Fruit fly (Drosophila melanogaster) whole organism, embryonic: Measurements from ENCODE around the gene Ubc6.

ENCODE experiments used
- ATbp ChIP-seq: fragments of 200-800 bp; sonication (Bioruptor generic); optimal IDR thresholded peaks from 2 replicates; lab custom pipeline; 2017; ENCODE audit warnings: missing biosample characterization, mild to moderate bottlenecking, missing genetic modification characterization, missing genetic modification reagents
- Ada2b ChIP-seq: fragments of 200-800 bp; sonication (Bioruptor generic); IDR thresholded peaks from 2 replicates; pipeline ENCODE4 v1.3.6; 2022; ENCODE audit warnings: missing biosample characterization, missing genetic modification characterization
- BEAF-32 ChIP-seq: fragments of 200-800 bp; sonication (Bioruptor generic); optimal IDR thresholded peaks from 3 replicates; lab custom pipeline; 2017; ENCODE audit warnings: missing biosample characterization, missing genetic modification characterization, mild to moderate bottlenecking, moderate library complexity, missing genetic modification reagents
- Blimp-1 ChIP-seq: fragments of 200-800 bp; sonication (Bioruptor generic); optimal IDR thresholded peaks from 3 replicates; lab custom pipeline; 2018; ENCODE audit warnings: missing biosample characterization, missing genetic modification characterization, mild to moderate bottlenecking, moderate library complexity, missing genetic modification reagents
- CG10274 ChIP-seq: fragments of 200-800 bp; sonication (Bioruptor generic); optimal IDR thresholded peaks from 3 replicates; lab custom pipeline; 2017; ENCODE audit warnings: missing biosample characterization, mild to moderate bottlenecking, missing genetic modification characterization
- CG10431 ChIP-seq: fragments of 200-800 bp; sonication (Bioruptor generic); optimal IDR thresholded peaks from 3 replicates; lab custom pipeline; 2018; ENCODE audit warnings: missing biosample characterization, mild to moderate bottlenecking, missing genetic modification characterization
- CG10979 ChIP-seq: fragments of 200-800 bp; sonication (Bioruptor generic); optimal IDR thresholded peaks from 2 replicates; lab custom pipeline; 2018; ENCODE audit warnings: missing biosample characterization, mild to moderate bottlenecking, missing genetic modification characterization, moderate library complexity
- CG12659 ChIP-seq: fragments of 200-800 bp; sonication (Bioruptor generic); optimal IDR thresholded peaks from 3 replicates; lab custom pipeline; 2017; ENCODE audit warnings: mild to moderate bottlenecking, missing biosample characterization, missing genetic modification reagents, missing genetic modification characterization
- CG13775 ChIP-seq: fragments of 200-800 bp; sonication (Bioruptor generic); optimal IDR thresholded peaks from 3 replicates; lab custom pipeline; 2017; ENCODE audit warnings: missing biosample characterization, mild to moderate bottlenecking, missing genetic modification characterization
- CG14014 ChIP-seq: fragments of 200-800 bp; sonication (Bioruptor generic); IDR thresholded peaks from 2 replicates; pipeline ENCODE4 v1.3.6; 2022; ENCODE audit warnings: missing biosample characterization, missing genetic modification characterization
- CG14441 ChIP-seq: fragments of 200-800 bp; sonication (Bioruptor generic); IDR thresholded peaks from 2 replicates; pipeline ENCODE4 v1.3.6; 2022; ENCODE audit warnings: missing biosample characterization, missing genetic modification characterization
- CG16779 ChIP-seq: fragments of 200-800 bp; sonication (Bioruptor generic); IDR thresholded peaks from 2 replicates; pipeline ENCODE4 v1.3.6; 2022; ENCODE audit warnings: missing biosample characterization, missing genetic modification characterization
- CG17568 ChIP-seq: fragments of 200-800 bp; sonication (Bioruptor generic); optimal IDR thresholded peaks from 2 replicates; lab custom pipeline; 2018; ENCODE audit warnings: missing biosample characterization, mild to moderate bottlenecking, missing genetic modification characterization, moderate library complexity
- CG18011 ChIP-seq: fragments of 200-800 bp; sonication (Bioruptor generic); optimal IDR thresholded peaks from 2 replicates; lab custom pipeline; 2017; ENCODE audit warnings: missing biosample characterization, missing genetic modification characterization, mild to moderate bottlenecking, moderate library complexity, missing genotype
- CG2129 ChIP-seq: fragments of 200-800 bp; sonication (Bioruptor generic); IDR thresholded peaks from 2 replicates; pipeline ENCODE4 v1.3.6; 2022; ENCODE audit warnings: missing biosample characterization, missing genetic modification characterization; ENCODE audit not compliant: partially characterized antibody
- CG31388 ChIP-seq: fragments of 200-800 bp; sonication (Bioruptor generic); optimal IDR thresholded peaks from 2 replicates; lab custom pipeline; 2016; ENCODE audit warnings: missing biosample characterization, missing genetic modification characterization
- CG42726 ChIP-seq: fragments of 200-800 bp; sonication (Bioruptor generic); IDR thresholded peaks from 2 replicates; pipeline ENCODE4 v1.3.6; 2022; ENCODE audit warnings: missing biosample characterization, missing genetic modification characterization; ENCODE audit not compliant: partially characterized antibody
- CG6683 ChIP-seq: fragments of 200-800 bp; sonication (Bioruptor generic); optimal IDR thresholded peaks from 2 replicates; lab custom pipeline; 2017; ENCODE audit warnings: missing biosample characterization, mild to moderate bottlenecking, missing genetic modification characterization, missing genetic modification reagents
- CG7839 ChIP-seq: fragments of 200-800 bp; sonication (Bioruptor generic); optimal IDR thresholded peaks from 3 replicates; lab custom pipeline; 2018; ENCODE audit warnings: missing biosample characterization, mild to moderate bottlenecking, missing genetic modification characterization, moderate library complexity
- CG9932 ChIP-seq: fragments of 200-800 bp; sonication (Bioruptor generic); IDR thresholded peaks from 2 replicates; pipeline ENCODE4 v1.3.6; 2022; ENCODE audit warnings: missing biosample characterization, missing genetic modification characterization
- CkIIα-i1 ChIP-seq: fragments of 200-800 bp; sonication (Bioruptor generic); IDR thresholded peaks from 2 replicates; pipeline ENCODE4 v1.3.6; 2022; ENCODE audit warnings: missing biosample characterization, missing genetic modification characterization
- Dbx ChIP-seq: fragments of 200-800 bp; sonication (Bioruptor generic); IDR thresholded peaks from 3 replicates; pipeline ENCODE4 v1.3.6; 2022; ENCODE audit warnings: missing biosample characterization, missing genetic modification characterization
- Dek ChIP-seq: fragments of 200-800 bp; sonication (Bioruptor generic); optimal IDR thresholded peaks from 3 replicates; lab custom pipeline; 2019; ENCODE audit warnings: missing biosample characterization, mild to moderate bottlenecking, missing genetic modification characterization, moderate library complexity
- Dp ChIP-seq: fragments of 200-800 bp; sonication (Bioruptor generic); optimal IDR thresholded peaks from 2 replicates; lab custom pipeline; 2018; ENCODE audit warnings: missing biosample characterization, mild to moderate bottlenecking, missing genetic modification characterization, moderate library complexity
- Dref ChIP-seq: fragments of 200-800 bp; sonication (Bioruptor generic); IDR thresholded peaks from 2 replicates; pipeline ENCODE4 v1.3.6; 2022; ENCODE audit warnings: missing biosample characterization, missing genetic modification characterization
- E2f2 ChIP-seq: fragments of 200-800 bp; sonication (Bioruptor generic); IDR thresholded peaks from 2 replicates; pipeline ENCODE4 v1.3.6; 2022; ENCODE audit warnings: missing biosample characterization, missing genetic modification characterization
- Fer2 ChIP-seq: fragments of 200-800 bp; sonication (Bioruptor generic); optimal IDR thresholded peaks from 2 replicates; lab custom pipeline; 2018; ENCODE audit warnings: missing biosample characterization, mild to moderate bottlenecking, missing genetic modification characterization, moderate library complexity
- HLH4C ChIP-seq: fragments of 200-800 bp; sonication (Bioruptor generic); IDR thresholded peaks from 3 replicates; pipeline ENCODE4 v1.3.6; 2022; ENCODE audit warnings: missing biosample characterization, missing genetic modification characterization; ENCODE audit not compliant: partially characterized antibody
- HmgD ChIP-seq: fragments of 200-800 bp; sonication (Bioruptor generic); optimal IDR thresholded peaks from 3 replicates; lab custom pipeline; 2016; ENCODE audit warnings: missing biosample characterization, missing genetic modification characterization
- Hmr ChIP-seq: fragments of 200-800 bp; sonication (Bioruptor generic); optimal IDR thresholded peaks from 3 replicates; lab custom pipeline; 2017; ENCODE audit warnings: mild to moderate bottlenecking, missing biosample characterization, missing genetic modification reagents, missing genetic modification characterization
- Hr51 ChIP-seq, 2 experiments: fragments of 200-800 bp; sonication (Bioruptor generic); optimal IDR thresholded peaks; 2 replicates in 1 of 2; 3 replicates in 1 of 2; lab custom pipeline; 2016 to 2018; ENCODE audit warnings: missing biosample characterization in 2 of 2, missing genetic modification characterization in 2 of 2, mild to moderate bottlenecking in 1 of 2, moderate library complexity in 1 of 2
- aop ChIP-seq: fragments of 200-800 bp; sonication (Bioruptor generic); IDR thresholded peaks from 2 replicates; pipeline ENCODE4 v1.3.6; 2022; ENCODE audit warnings: missing biosample characterization, missing genetic modification characterization
- ap ChIP-seq: fragments of 200-800 bp; sonication (Bioruptor generic); IDR thresholded peaks from 2 replicates; pipeline ENCODE4 v1.3.6; 2022; ENCODE audit warnings: missing biosample characterization, missing genetic modification characterization
- btn ChIP-seq: fragments of 200-800 bp; sonication (Bioruptor generic); optimal IDR thresholded peaks from 2 replicates; lab custom pipeline; 2016; ENCODE audit warnings: missing biosample characterization, missing genetic modification characterization
- dpn ChIP-seq, 2 experiments: fragments of 200-800 bp; sonication (Bioruptor generic); optimal IDR thresholded peaks; 3 replicates each; lab custom pipeline; 2016; ENCODE audit warnings: missing biosample characterization in 2 of 2, missing genetic modification characterization in 2 of 2
- esg ChIP-seq: fragments of 200-800 bp; sonication (Bioruptor generic); conservative IDR thresholded peaks from 2 replicates; pipeline ENCODE4 v1.3.6; 2022; ENCODE audit warnings: missing biosample characterization, missing genetic modification characterization
- gro ChIP-seq: fragments of 200-800 bp; sonication (Bioruptor generic); optimal IDR thresholded peaks from 2 replicates; lab custom pipeline; 2016; ENCODE audit warnings: missing biosample characterization, missing genetic modification characterization
- hth ChIP-seq: fragments of >200 bp; optimal IDR thresholded peaks from 2 replicates; lab custom pipeline; 2017; ENCODE audit warnings: inconsistent platforms
- lilli ChIP-seq: fragments of 200-800 bp; sonication (Bioruptor generic); optimal IDR thresholded peaks from 3 replicates; lab custom pipeline; 2016; ENCODE audit warnings: missing biosample characterization, missing genetic modification characterization
- lola ChIP-seq, 3 experiments: fragments of >200 bp in 2 of 3; fragments of 200-800 bp in 1 of 3; sonication (Bioruptor generic) in 1 of 3; optimal IDR thresholded peaks; 2 replicates each; lab custom pipeline; 2017 to 2019; ENCODE audit warnings: missing biosample characterization in 3 of 3, missing genetic modification characterization in 3 of 3, mild to moderate bottlenecking in 1 of 3, moderate library complexity in 1 of 3
- pita ChIP-seq: fragments of 200-800 bp; sonication (Bioruptor generic); optimal IDR thresholded peaks from 2 replicates; lab custom pipeline; 2017; ENCODE audit warnings: missing biosample characterization, mild to moderate bottlenecking, missing genetic modification characterization
- psq ChIP-seq: fragments of 200-800 bp; sonication (Bioruptor generic); optimal IDR thresholded peaks from 2 replicates; lab custom pipeline; 2017; ENCODE audit warnings: missing biosample characterization, missing genetic modification characterization
- pzg ChIP-seq: fragments of 200-800 bp; sonication (Bioruptor generic); optimal IDR thresholded peaks from 3 replicates; lab custom pipeline; 2018; ENCODE audit warnings: missing biosample characterization, mild to moderate bottlenecking, missing genetic modification characterization, moderate library complexity
- repo ChIP-seq: fragments of 200-800 bp; sonication (Bioruptor generic); optimal IDR thresholded peaks from 2 replicates; lab custom pipeline; 2016; ENCODE audit warnings: missing biosample characterization, missing genetic modification characterization
- sima ChIP-seq: fragments of 200-800 bp; sonication (Bioruptor generic); optimal IDR thresholded peaks from 2 replicates; lab custom pipeline; 2016; ENCODE audit warnings: missing biosample characterization, missing genetic modification characterization
- slou ChIP-seq: fragments of 200-800 bp; sonication (Bioruptor generic); optimal IDR thresholded peaks from 3 replicates; lab custom pipeline; 2016; ENCODE audit warnings: missing biosample characterization, missing genetic modification characterization
- toy ChIP-seq: fragments of 200-800 bp; sonication (Bioruptor generic); IDR thresholded peaks from 2 replicates; pipeline ENCODE4 v1.3.6; 2022; ENCODE audit warnings: missing biosample characterization, missing genetic modification characterization
- twi ChIP-seq: fragments of 200-800 bp; optimal IDR thresholded peaks from 2 replicates; lab custom pipeline; 2019; ENCODE audit warnings: missing biosample characterization, mild to moderate bottlenecking, missing genetic modification characterization, moderate library complexity
- unc-4 ChIP-seq: fragments of 200-800 bp; sonication (Bioruptor generic); IDR thresholded peaks from 2 replicates; pipeline ENCODE4 v1.3.6; 2022; ENCODE audit warnings: missing biosample characterization, missing genetic modification characterization; ENCODE audit not compliant: partially characterized antibody
- wor ChIP-seq: fragments of 200-800 bp; sonication (Bioruptor generic); IDR thresholded peaks from 2 replicates; pipeline ENCODE4 v1.3.6; 2022; ENCODE audit warnings: missing biosample characterization, missing genetic modification characterization
- zf30C ChIP-seq: fragments of 200-800 bp; sonication (Bioruptor generic); optimal IDR thresholded peaks from 3 replicates; lab custom pipeline; 2018; ENCODE audit warnings: missing biosample characterization, mild to moderate bottlenecking, missing genetic modification characterization

The Ubc6 gene

DNA sequence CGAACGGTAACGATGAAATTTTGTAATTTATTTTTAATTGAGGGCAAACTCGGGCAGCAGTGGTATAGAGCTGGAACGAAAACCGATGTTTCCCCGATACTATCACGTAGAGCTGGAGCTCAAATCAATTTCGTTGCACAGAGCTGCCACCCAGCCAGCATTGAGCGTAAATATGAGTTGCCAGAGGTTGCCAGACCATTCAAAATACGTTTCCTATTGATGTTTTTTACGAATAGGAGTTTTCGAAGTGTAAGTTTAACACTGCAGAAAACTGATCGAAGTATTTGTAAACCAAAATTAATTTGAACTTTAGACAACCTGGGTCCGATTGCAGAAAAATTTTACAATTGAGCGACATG is at the start of gene Ubc6 (continued):
- TF ChIP-seq CG10431 (peak; percentile 27), lola (GFP tag; optimal IDR thresholded peaks at IDR 0.05; lab: Kevin White, UChicago) (peak in 1 of 3 experiments; percentile 13), unc-4 (GFP tag; lab: Robert Waterston, UW) (no peak), CG6683 (GFP tag; lab: Kevin White, UChicago) (peak; percentile 56), CG2129 (no peak), CG10979 (tag; lab: Kevin White, UChicago) (peak; percentile 34), pzg (GFP tag; lab: Kevin White, UChicago) (peak; percentile 99), CG12659 (peak; percentile 90), E2f2 (no peak), lilli (GFP tag; lab: Kevin White, UChicago) (peak; percentile 74), Hmr (GFP tag; lab: Kevin White, UChicago) (peak; percentile 88), ap (GFP tag; lab: Robert Waterston, UW) (no peak), Dref (GFP tag; lab: Robert Waterston, UW) (no peak), CG42726 (GFP tag; lab: Robert Waterston, UW) (no peak), CG31388 (GFP tag; lab: Kevin White, UChicago) (no peak), toy (GFP tag; lab: Robert Waterston, UW) (no peak), CG10274 (GFP tag; lab: Kevin White, UChicago) (no peak), CG7839 (tag; lab: Kevin White, UChicago) (peak; percentile 48), slou (GFP tag; lab: Kevin White, UChicago) (peak; percentile 40), psq (peak; percentile 52), CG9932 (GFP tag; lab: Robert Waterston, UW) (no peak), Dbx (no peak), sima (GFP tag; lab: Kevin White, UChicago) (no peak), pita (GFP tag; lab: Kevin White, UChicago) (no peak), ATbp (GFP tag; lab: Kevin White, UChicago) (peak; percentile 9), wor (no peak), CG18011 (GFP tag; lab: Kevin White, UChicago) (peak; percentile 12), Dp (peak; percentile 66), BEAF-32 (GFP tag; lab: Kevin White, UChicago) (peak; percentile 100), aop (GFP tag; lab: Robert Waterston, UW) (no peak), Fer2 (tag; lab: Kevin White, UChicago) (peak; percentile 4), CG16779 (no peak), CG14441 (GFP tag; lab: Robert Waterston, UW) (no peak), btn (GFP tag; lab: Kevin White, UChicago) (no peak), repo (GFP tag; lab: Kevin White, UChicago) (peak; percentile 57), zf30C (GFP tag; lab: Kevin White, UChicago) (peak; percentile 85), HLH4C (GFP tag; lab: Robert Waterston, UW) (no peak), CG17568 (GFP tag; lab: Kevin White, UChicago) (no peak), CkIIα-i1 (GFP tag; lab: Robert Waterston, UW) (no peak), Dek (peak; percentile 76), CG14014 (GFP tag; lab: Robert Waterston, UW) (no peak), Ada2b (no peak), HmgD (peak; percentile 96), twi (peak; percentile 30), gro (peak; percentile 75), Hr51 (GFP tag; optimal IDR thresholded peaks at IDR 0.05; lab: Kevin White, UChicago) (peak; percentile 43 to 73), dpn (GFP tag; optimal IDR thresholded peaks at IDR 0.05; lab: Kevin White, UChicago) (peak; percentile 70 to 84), Blimp-1 (GFP tag; lab: Kevin White, UChicago) (peak; percentile 47), esg (GFP tag; lab: Robert Waterston, UW) (no peak), hth (lab: Kevin White, UChicago) (no peak), CG13775 (GFP tag; lab: Kevin White, UChicago) (peak; percentile 58)
